Fruit fly (Drosophila melanogaster): Measurements from ENCODE around the gene Btk.

Gene Btk

DNA sequence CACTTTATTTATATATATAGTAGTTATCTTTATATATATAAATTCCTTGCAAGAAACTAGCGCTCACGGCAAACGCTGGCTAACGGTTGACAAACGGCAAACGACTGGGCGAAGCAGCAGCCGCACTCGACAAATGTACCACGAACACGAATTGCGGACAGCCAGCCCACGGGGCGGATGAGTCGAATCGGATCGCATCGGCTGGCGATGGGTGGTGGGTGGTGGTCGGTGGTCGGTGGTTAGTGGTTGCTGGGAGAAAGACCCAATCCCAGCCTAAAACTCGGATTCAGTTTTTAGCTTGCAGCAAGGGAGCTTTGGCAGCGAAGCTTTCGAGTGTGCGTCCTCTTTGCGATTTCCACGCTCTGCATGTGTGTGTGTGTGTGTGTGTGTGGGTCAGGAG, 24.3 kb upstream of the Btk start, which contains the start of gene CG7781:
TSS of gene CG7781 (minus strand) at position 260 of the 400 bp plus-strand sequence.
- no peak for TF ChIP-seq EcR (GFP tag; optimal IDR thresholded peaks at IDR 0.05)
- TF ChIP-seq CG9948 (tag; optimal IDR thresholded peaks at IDR 0.05): no peak
- TF ChIP-seq CG32121 (GFP tag; IDR thresholded peaks at IDR 0.05): no peak
- no peak for TF ChIP-seq CG17806 (tag; optimal IDR thresholded peaks at IDR 0.05)
- no peak for TF ChIP-seq CG14655 (GFP tag; optimal IDR thresholded peaks at IDR 0.05)
- TF ChIP-seq CG8301 (tag; optimal IDR thresholded peaks at IDR 0.05): no peak
- no peak for TF ChIP-seq Pif1A (GFP tag; optimal IDR thresholded peaks at IDR 0.05)
- no peak for TF ChIP-seq Pif1B (GFP tag; optimal IDR thresholded peaks at IDR 0.05)
- 0 out of 3 replicates have a peak, but pooled peaks have one; percentile 10 for TF ChIP-seq fd96Ca (GFP tag; IDR thresholded peaks at IDR 0.05)
- 0 out of 2 replicates have a peak, but pooled peaks have one; percentile 28 for TF ChIP-seq CG12605 (GFP tag; IDR thresholded peaks at IDR 0.05)
- peak; percentile 46; the same call in 1 of the 2 replicates for TF ChIP-seq Ets98B (GFP tag; IDR thresholded peaks at IDR 0.05)
- peak; percentile 51; the same call in 2 of the 3 replicates for TF ChIP-seq CG4496 (GFP tag; IDR thresholded peaks at IDR 0.05)
- no peak for TF ChIP-seq CG34367 (tag; optimal IDR thresholded peaks at IDR 0.05)
- TF ChIP-seq gl (tag; optimal IDR thresholded peaks at IDR 0.05): no peak
- no peak for TF ChIP-seq D1 (tag; optimal IDR thresholded peaks at IDR 0.05)
- TF ChIP-seq CG13204 (GFP tag; optimal IDR thresholded peaks at IDR 0.05): no peak
- no peak for TF ChIP-seq CG15710 (tag; optimal IDR thresholded peaks at IDR 0.05)
- no peak for TF ChIP-seq rn (GFP tag; IDR thresholded peaks at IDR 0.05)
- TF ChIP-seq Snoo (tag; optimal IDR thresholded peaks at IDR 0.05): no peak
- TF ChIP-seq CG8159 (tag; optimal IDR thresholded peaks at IDR 0.05): no peak
- no peak for TF ChIP-seq CG10348 (GFP tag; IDR thresholded peaks at IDR 0.05)

DNA sequence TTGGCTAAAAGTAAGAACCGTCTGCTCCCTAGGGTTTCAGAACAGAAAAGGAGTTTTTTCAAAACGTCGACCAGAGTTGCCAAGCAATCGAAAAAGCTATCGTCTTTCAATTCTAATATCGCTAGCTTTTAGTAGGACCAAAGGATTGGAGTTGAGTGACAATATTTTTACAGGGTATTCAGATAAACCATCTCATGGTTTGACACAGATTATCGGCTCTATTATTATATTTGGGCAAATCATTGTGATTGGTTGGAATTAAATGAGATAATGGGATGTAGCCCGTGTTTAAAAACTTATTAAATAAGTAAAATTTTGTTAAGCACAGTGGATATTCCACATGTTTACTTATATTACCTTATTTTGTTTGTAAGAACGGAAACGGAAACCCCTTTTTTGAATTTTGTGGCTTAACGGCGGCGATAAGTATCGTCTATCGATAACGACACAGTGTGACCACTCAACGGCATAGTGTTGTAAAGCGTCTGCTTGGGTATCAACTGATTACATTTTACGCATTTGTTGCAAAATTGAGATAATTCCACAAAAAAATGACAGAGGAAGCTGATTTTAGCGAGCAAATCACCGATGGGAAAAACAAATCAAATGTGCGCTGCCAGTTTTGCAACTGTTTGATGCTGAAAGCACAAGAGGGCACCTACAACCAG, 19.1 kb upstream of the Btk start, which contains the start of the genes mtsh and strat:
TSS of gene mtsh (minus strand) at position 51 of the 668 bp plus-strand sequence.
TSS of gene strat (plus strand) at position 471 of the 668 bp plus-strand sequence.
- TF ChIP-seq CG8159 (tag; optimal IDR thresholded peaks at IDR 0.05) (no peak), gl (tag; optimal IDR thresholded peaks at IDR 0.05) (peak; percentile 41), CG34367 (tag; optimal IDR thresholded peaks at IDR 0.05) (peak; percentile 3), CG12605 (GFP tag; IDR thresholded peaks at IDR 0.05) (no peak), CG17806 (tag; optimal IDR thresholded peaks at IDR 0.05) (peak; percentile 34), CG32121 (GFP tag; IDR thresholded peaks at IDR 0.05) (no peak; the same call in 1 of the 2 replicates), Ets98B (GFP tag; IDR thresholded peaks at IDR 0.05) (no peak), rn (GFP tag; IDR thresholded peaks at IDR 0.05) (no peak), Pif1B (GFP tag; optimal IDR thresholded peaks at IDR 0.05) (no peak), CG10348 (GFP tag; IDR thresholded peaks at IDR 0.05) (no peak), CG15710 (tag; optimal IDR thresholded peaks at IDR 0.05) (peak; percentile 23), EcR (GFP tag; optimal IDR thresholded peaks at IDR 0.05) (no peak), Pif1A (GFP tag; optimal IDR thresholded peaks at IDR 0.05) (no peak), CG9948 (tag; optimal IDR thresholded peaks at IDR 0.05) (no peak), Snoo (tag; optimal IDR thresholded peaks at IDR 0.05) (peak; percentile 22), CG4496 (GFP tag; IDR thresholded peaks at IDR 0.05) (peak; percentile 76), fd96Ca (GFP tag; IDR thresholded peaks at IDR 0.05) (no peak), CG14655 (GFP tag; optimal IDR thresholded peaks at IDR 0.05) (no peak), D1 (tag; optimal IDR thresholded peaks at IDR 0.05) (no peak), CG13204 (GFP tag; optimal IDR thresholded peaks at IDR 0.05) (no peak)

dm6 chr2L:8311741-8312140, 10.9 kb upstream of the Btk start:
- no peak for TF ChIP-seq CG10348 (GFP tag; IDR thresholded peaks at IDR 0.05)
- TF ChIP-seq CG4496 (GFP tag; IDR thresholded peaks at IDR 0.05): no peak
- TF ChIP-seq EcR (GFP tag; optimal IDR thresholded peaks at IDR 0.05): peak; percentile 32

DNA sequence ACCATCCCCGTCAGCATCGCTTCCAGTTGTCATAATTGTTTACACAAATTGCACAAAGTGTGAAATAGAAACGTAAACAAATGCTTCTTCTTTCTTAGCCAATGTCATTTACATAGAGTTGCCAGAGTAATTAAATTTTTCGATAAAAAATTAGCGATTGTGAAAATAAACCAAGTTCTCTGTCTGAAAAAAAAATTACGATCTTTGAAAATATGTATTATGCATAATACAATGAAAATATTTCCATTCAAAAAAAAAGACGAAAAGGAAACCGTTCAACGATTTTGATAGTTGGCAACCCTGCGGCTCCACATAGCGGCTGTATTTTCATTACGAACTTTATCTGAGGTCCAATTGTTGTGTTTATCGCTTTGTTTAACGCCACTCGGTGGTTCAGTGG, 10.2 kb upstream of the Btk start, which contains the start of the genes CG7810 and CG7806:
TSS of gene CG7810 (minus strand) at position 105 of the 400 bp plus-strand sequence.
TSS of gene CG7806 (plus strand) at position 309 of the 400 bp plus-strand sequence.
- TF ChIP-seq Ets98B (GFP tag; IDR thresholded peaks at IDR 0.05) (peak; percentile 92), CG9948 (tag; optimal IDR thresholded peaks at IDR 0.05) (peak; percentile 81), EcR (GFP tag; optimal IDR thresholded peaks at IDR 0.05) (peak; percentile 30), CG8159 (tag; optimal IDR thresholded peaks at IDR 0.05) (peak; percentile 86), CG4496 (GFP tag; IDR thresholded peaks at IDR 0.05) (peak; percentile 95), CG34367 (tag; optimal IDR thresholded peaks at IDR 0.05) (peak; percentile 87), fd96Ca (GFP tag; IDR thresholded peaks at IDR 0.05) (peak; percentile 62; the same call in 2 of the 3 replicates), CG14655 (GFP tag; optimal IDR thresholded peaks at IDR 0.05) (no peak), Pif1A (GFP tag; optimal IDR thresholded peaks at IDR 0.05) (no peak), CG8301 (tag; optimal IDR thresholded peaks at IDR 0.05) (no peak), Snoo (tag; optimal IDR thresholded peaks at IDR 0.05) (peak; percentile 85), D1 (tag; optimal IDR thresholded peaks at IDR 0.05) (no peak), gl (tag; optimal IDR thresholded peaks at IDR 0.05) (peak; percentile 69), CG13204 (GFP tag; optimal IDR thresholded peaks at IDR 0.05) (no peak), CG17806 (tag; optimal IDR thresholded peaks at IDR 0.05) (peak; percentile 87), CG10348 (GFP tag; IDR thresholded peaks at IDR 0.05) (peak; percentile 57), CG12605 (GFP tag; IDR thresholded peaks at IDR 0.05) (peak; percentile 93), Pif1B (GFP tag; optimal IDR thresholded peaks at IDR 0.05) (no peak), CG15710 (tag; optimal IDR thresholded peaks at IDR 0.05) (peak; percentile 86), CG32121 (GFP tag; IDR thresholded peaks at IDR 0.05) (peak; percentile 91), rn (GFP tag; IDR thresholded peaks at IDR 0.05) (peak; percentile 45; the same call in 1 of the 2 replicates)

- TF ChIP-seq CG8301 (tag; optimal IDR thresholded peaks at IDR 0.05): no peak
- no peak for TF ChIP-seq CG32121 (GFP tag; IDR thresholded peaks at IDR 0.05)
- TF ChIP-seq Ets98B (GFP tag; IDR thresholded peaks at IDR 0.05): no peak
- TF ChIP-seq D1 (tag; optimal IDR thresholded peaks at IDR 0.05): no peak
- no peak for TF ChIP-seq rn (GFP tag; IDR thresholded peaks at IDR 0.05)
- no peak for TF ChIP-seq CG9948 (tag; optimal IDR thresholded peaks at IDR 0.05)
- TF ChIP-seq fd96Ca (GFP tag; IDR thresholded peaks at IDR 0.05): no peak
- TF ChIP-seq CG10348 (GFP tag; IDR thresholded peaks at IDR 0.05): no peak
- TF ChIP-seq EcR (GFP tag; optimal IDR thresholded peaks at IDR 0.05): no peak
- no peak for TF ChIP-seq Pif1B (GFP tag; optimal IDR thresholded peaks at IDR 0.05)
- TF ChIP-seq CG17806 (tag; optimal IDR thresholded peaks at IDR 0.05): no peak
- no peak for TF ChIP-seq Snoo (tag; optimal IDR thresholded peaks at IDR 0.05)
These were observed 7.1 kb upstream of the Btk start, which contains the start of the genes Ostgamma and Mettl14 for dm6 chr2L:8307817-8308551. Gene Ostgamma, minus strand, starts transcription at chr2L:8308192. Gene Mettl14, plus strand, starts transcription at chr2L:8308427.

Data from whole organism, pupa.